Fruit fly (Drosophila melanogaster) whole organism, pupa: Measurements from ENCODE around the gene snk.
A peak's percentile ranks its signal among the peaks of the same experiment; 100 is the strongest.

Source experiments
- CG10348 ChIP-seq: fragments of 200-800 bp; sonication (Bioruptor generic); IDR thresholded peaks from 2 replicates; pipeline ENCODE4 v1.3.6; 2022; ENCODE audit warnings: missing biosample characterization, missing genetic modification characterization
- CG12605 ChIP-seq: fragments of 200-800 bp; sonication (Bioruptor generic); IDR thresholded peaks from 2 replicates; pipeline ENCODE4 v1.3.6; 2022; ENCODE audit warnings: missing biosample characterization, missing genetic modification characterization
- CG13204 ChIP-seq: fragments of 200-800 bp; sonication (Bioruptor generic); optimal IDR thresholded peaks from 2 replicates; lab custom pipeline; 2018; ENCODE audit warnings: missing biosample characterization, mild to moderate bottlenecking, missing genetic modification characterization, moderate library complexity
- CG14655 ChIP-seq: fragments of 200-800 bp; sonication (Bioruptor generic); optimal IDR thresholded peaks from 3 replicates; lab custom pipeline; 2017; ENCODE audit warnings: mild to moderate bottlenecking, missing biosample characterization, missing genetic modification reagents, missing genetic modification characterization
- CG15710 ChIP-seq: fragments of 200-800 bp; sonication (Bioruptor generic); optimal IDR thresholded peaks from 2 replicates; lab custom pipeline; 2018; ENCODE audit warnings: missing biosample characterization, mild to moderate bottlenecking, missing genetic modification characterization, moderate library complexity
- CG17806 ChIP-seq: fragments of 200-800 bp; sonication (Bioruptor generic); optimal IDR thresholded peaks from 2 replicates; lab custom pipeline; 2018; ENCODE audit warnings: missing biosample characterization, mild to moderate bottlenecking, missing genetic modification characterization, moderate library complexity
- CG32121 ChIP-seq: fragments of 200-800 bp; sonication (Bioruptor generic); IDR thresholded peaks from 2 replicates; pipeline ENCODE4 v1.3.6; 2022; ENCODE audit warnings: missing biosample characterization, missing genetic modification characterization
- CG34367 ChIP-seq: fragments of 200-800 bp; sonication (Bioruptor generic); optimal IDR thresholded peaks from 2 replicates; lab custom pipeline; 2018; ENCODE audit warnings: missing biosample characterization, mild to moderate bottlenecking, missing genetic modification characterization
- CG4496 ChIP-seq: fragments of 200-800 bp; sonication (Bioruptor generic); IDR thresholded peaks from 3 replicates; pipeline ENCODE4 v1.3.6; 2022; ENCODE audit warnings: missing biosample characterization, missing genetic modification characterization
- CG8159 ChIP-seq: fragments of 200-800 bp; sonication (Bioruptor generic); optimal IDR thresholded peaks from 3 replicates; lab custom pipeline; 2018; ENCODE audit warnings: missing biosample characterization, mild to moderate bottlenecking, missing genetic modification characterization, moderate library complexity
- CG8301 ChIP-seq: fragments of 200-800 bp; sonication (Bioruptor generic); optimal IDR thresholded peaks from 2 replicates; lab custom pipeline; 2018; ENCODE audit warnings: missing biosample characterization, mild to moderate bottlenecking, missing genetic modification characterization
- CG9948 ChIP-seq: fragments of 200-800 bp; sonication (Bioruptor generic); optimal IDR thresholded peaks from 2 replicates; lab custom pipeline; 2018; ENCODE audit warnings: missing biosample characterization, mild to moderate bottlenecking, missing genetic modification characterization, moderate library complexity
- D1 ChIP-seq: fragments of 200-800 bp; sonication (Bioruptor generic); optimal IDR thresholded peaks from 2 replicates; lab custom pipeline; 2018; ENCODE audit warnings: missing biosample characterization, mild to moderate bottlenecking, missing genetic modification characterization, moderate library complexity
- EcR ChIP-seq: fragments of 200-800 bp; sonication (Bioruptor generic); optimal IDR thresholded peaks from 3 replicates; lab custom pipeline; 2019; ENCODE audit warnings: missing biosample characterization, missing genetic modification characterization, mild to moderate bottlenecking, moderate library complexity, missing genetic modification reagents
- Ets98B ChIP-seq: fragments of 200-800 bp; sonication (Bioruptor generic); IDR thresholded peaks from 2 replicates; pipeline ENCODE4 v1.3.6; 2022; ENCODE audit warnings: missing biosample characterization, missing genetic modification characterization
- Pif1A ChIP-seq: fragments of 200-800 bp; sonication (Bioruptor generic); optimal IDR thresholded peaks from 3 replicates; lab custom pipeline; 2016; ENCODE audit warnings: missing biosample characterization, missing genetic modification characterization
- Pif1B ChIP-seq: fragments of 200-800 bp; sonication (Bioruptor generic); optimal IDR thresholded peaks from 3 replicates; lab custom pipeline; 2016; ENCODE audit warnings: missing biosample characterization, missing genetic modification characterization
- Snoo ChIP-seq: fragments of 200-800 bp; sonication (Bioruptor generic); optimal IDR thresholded peaks from 3 replicates; lab custom pipeline; 2017; ENCODE audit warnings: missing biosample characterization, mild to moderate bottlenecking, missing genetic modification characterization, inconsistent platforms
- fd96Ca ChIP-seq: fragments of 200-800 bp; sonication (Bioruptor generic); IDR thresholded peaks from 3 replicates; pipeline ENCODE4 v1.3.6; 2022; ENCODE audit warnings: missing biosample characterization, missing genetic modification characterization
- gl ChIP-seq: fragments of 200-800 bp; sonication (Bioruptor generic); optimal IDR thresholded peaks from 2 replicates; lab custom pipeline; 2018; ENCODE audit warnings: missing biosample characterization, mild to moderate bottlenecking, missing genetic modification characterization
- rn ChIP-seq: fragments of 200-800 bp; sonication (Bioruptor generic); IDR thresholded peaks from 2 replicates; pipeline ENCODE4 v1.3.6; 2022; ENCODE audit warnings: missing biosample characterization, missing genetic modification characterization

The snk gene

dm6 chr3R:13015811-13016766 is 26.5 kb downstream of the snk start:
- TF ChIP-seq CG8301, result peak; percentile 2
- TF ChIP-seq CG17806 (tag; lab: Kevin White, UChicago), result no peak
- TF ChIP-seq CG13204 (GFP tag; lab: Kevin White, UChicago), result peak; percentile 94
- no peak for TF ChIP-seq D1 (tag; lab: Kevin White, UChicago)
- no peak for TF ChIP-seq Pif1A
- TF ChIP-seq rn (GFP tag; lab: Robert Waterston, UW), result no peak
- peak; percentile 67; the same call in 2 of the 3 replicates for TF ChIP-seq CG4496 (GFP tag; lab: Robert Waterston, UW)
- 0 out of 2 replicates have a peak, but pooled peaks have one; percentile 17 for TF ChIP-seq Ets98B
- no peak for TF ChIP-seq Pif1B (GFP tag; lab: Kevin White, UChicago)
- TF ChIP-seq CG8159, result peak; percentile 5
- TF ChIP-seq CG32121 (GFP tag; lab: Robert Waterston, UW), result peak; percentile 38; the same call in 1 of the 2 replicates
- TF ChIP-seq gl (tag; lab: Kevin White, UChicago), result peak; percentile 71
- no peak for TF ChIP-seq CG15710 (tag; lab: Kevin White, UChicago)
- peak; percentile 1 for TF ChIP-seq CG34367 (tag; lab: Kevin White, UChicago)
- peak; percentile 26 for TF ChIP-seq CG14655 (GFP tag; lab: Kevin White, UChicago)
- no peak for TF ChIP-seq Snoo
- no peak for TF ChIP-seq fd96Ca
- TF ChIP-seq CG10348 (GFP tag; lab: Robert Waterston, UW), result no peak
- peak; percentile 47; the same call in 1 of the 2 replicates for TF ChIP-seq CG12605 (GFP tag; lab: Robert Waterston, UW)
- no peak for TF ChIP-seq CG9948 (tag; lab: Kevin White, UChicago)
- TF ChIP-seq EcR (GFP tag; lab: Kevin White, UChicago), result peak; percentile 85

dm6 chr3R:13015402-13015801 is 27.2 kb downstream of the snk start:
- peak; percentile 10; the same call in 1 of the 3 replicates for TF ChIP-seq CG4496 (GFP tag; lab: Robert Waterston, UW)
- no peak for TF ChIP-seq CG8301

- TF ChIP-seq rn (GFP tag; lab: Robert Waterston, UW), result 0 out of 2 replicates have a peak, but pooled peaks have one; percentile 30
- TF ChIP-seq Ets98B, result peak; percentile 34
- TF ChIP-seq CG8301, result no peak
- no peak for TF ChIP-seq Snoo
- TF ChIP-seq CG14655 (GFP tag; lab: Kevin White, UChicago), result peak; percentile 22
- TF ChIP-seq CG34367 (tag; lab: Kevin White, UChicago), result no peak
- TF ChIP-seq CG32121 (GFP tag; lab: Robert Waterston, UW), result peak; percentile 54; the same call in 1 of the 2 replicates
- no peak for TF ChIP-seq CG13204 (GFP tag; lab: Kevin White, UChicago)
- TF ChIP-seq CG8159, result no peak
- peak; percentile 48; the same call in 2 of the 3 replicates for TF ChIP-seq fd96Ca
- 0 out of 2 replicates have a peak, but pooled peaks have one; percentile 9 for TF ChIP-seq CG12605 (GFP tag; lab: Robert Waterston, UW)
- peak; percentile 58 for TF ChIP-seq CG4496 (GFP tag; lab: Robert Waterston, UW)
- TF ChIP-seq, all 21 proteins: peak for 7
Measured at dm6 chr3R:13014168-13014881, 28.2 kb downstream of the snk start.

- TF ChIP-seq CG32121 (GFP tag; lab: Robert Waterston, UW) (0 out of 2 replicates have a peak, but pooled peaks have one; percentile 14), Pif1A (no peak), CG13204 (GFP tag; lab: Kevin White, UChicago) (peak; percentile 70), CG10348 (GFP tag; lab: Robert Waterston, UW) (no peak), Snoo (no peak), CG4496 (GFP tag; lab: Robert Waterston, UW) (0 out of 3 replicates have a peak, but pooled peaks have one; percentile 16), CG12605 (GFP tag; lab: Robert Waterston, UW) (peak; percentile 18; the same call in 1 of the 2 replicates), fd96Ca (peak; percentile 32; the same call in 1 of the 3 replicates), Pif1B (GFP tag; lab: Kevin White, UChicago) (no peak), CG15710 (tag; lab: Kevin White, UChicago) (no peak), Ets98B (no peak), CG9948 (tag; lab: Kevin White, UChicago) (no peak), CG14655 (GFP tag; lab: Kevin White, UChicago) (no peak), CG34367 (tag; lab: Kevin White, UChicago) (no peak)
Measured at dm6 chr3R:13012990-13013389, 29.6 kb downstream of the snk start.

- TF ChIP-seq CG9948 (tag; lab: Kevin White, UChicago), result peak; percentile 47
- TF ChIP-seq CG10348 (GFP tag; lab: Robert Waterston, UW), result peak; percentile 48; the same call in 1 of the 2 replicates
- TF ChIP-seq CG12605 (GFP tag; lab: Robert Waterston, UW), result peak; percentile 73; the same call in 1 of the 2 replicates
- peak; percentile 91 for TF ChIP-seq CG32121 (GFP tag; lab: Robert Waterston, UW)
- no peak for TF ChIP-seq CG14655 (GFP tag; lab: Kevin White, UChicago)
- peak; percentile 43; the same call in 1 of the 2 replicates for TF ChIP-seq rn (GFP tag; lab: Robert Waterston, UW)
- no peak for TF ChIP-seq D1 (tag; lab: Kevin White, UChicago)
- TF ChIP-seq Pif1B (GFP tag; lab: Kevin White, UChicago), result peak; percentile 63
- TF ChIP-seq Pif1A, result peak; percentile 75
- TF ChIP-seq gl (tag; lab: Kevin White, UChicago), result peak; percentile 58
- peak; percentile 68 for TF ChIP-seq CG8159
- TF ChIP-seq CG15710 (tag; lab: Kevin White, UChicago), result peak; percentile 65
- TF ChIP-seq CG4496 (GFP tag; lab: Robert Waterston, UW), result peak; percentile 91
- TF ChIP-seq CG17806 (tag; lab: Kevin White, UChicago), result peak; percentile 56
- TF ChIP-seq fd96Ca, result peak; percentile 90
- peak; percentile 89 for TF ChIP-seq Ets98B
- TF ChIP-seq CG34367 (tag; lab: Kevin White, UChicago), result peak; percentile 53
- TF ChIP-seq CG8301, result peak; percentile 60
- TF ChIP-seq Snoo, result peak; percentile 47
- peak; percentile 47 for TF ChIP-seq CG13204 (GFP tag; lab: Kevin White, UChicago)
- TF ChIP-seq EcR (GFP tag; lab: Kevin White, UChicago), result peak; percentile 72
Measured at dm6 chr3R:13012351-13012750, 30.2 kb downstream of the snk start.
